Fruit fly (Drosophila melanogaster) whole organism, embryonic: ENCODE results near the gene Pex2.
A peak's percentile ranks its signal among the peaks of the same experiment; 100 is the strongest.

Experiments
- B-H2 ChIP-seq: fragments of 200-800 bp; sonication (Bioruptor generic); optimal IDR thresholded peaks from 2 replicates; lab custom pipeline; 2018; ENCODE audit warnings: missing biosample characterization, mild to moderate bottlenecking, missing genetic modification characterization
- BEAF-32 ChIP-seq: fragments of 200-800 bp; sonication (Bioruptor generic); optimal IDR thresholded peaks from 3 replicates; lab custom pipeline; 2017; ENCODE audit warnings: missing biosample characterization, missing genetic modification characterization, mild to moderate bottlenecking, moderate library complexity, missing genetic modification reagents
- CG10267 ChIP-seq: fragments of 200-800 bp; sonication (Bioruptor generic); optimal IDR thresholded peaks from 2 replicates; lab custom pipeline; 2018; ENCODE audit warnings: missing biosample characterization, mild to moderate bottlenecking, missing genetic modification characterization, moderate library complexity
- CG10366 ChIP-seq: fragments of 200-800 bp; sonication (Bioruptor generic); IDR thresholded peaks from 2 replicates; pipeline ENCODE4 v1.3.6; 2022; ENCODE audit warnings: missing biosample characterization, missing genetic modification characterization
- CG12659 ChIP-seq: fragments of 200-800 bp; sonication (Bioruptor generic); optimal IDR thresholded peaks from 3 replicates; lab custom pipeline; 2017; ENCODE audit warnings: mild to moderate bottlenecking, missing biosample characterization, missing genetic modification reagents, missing genetic modification characterization
- CG13624 ChIP-seq: fragments of 200-800 bp; sonication (Bioruptor generic); optimal IDR thresholded peaks from 2 replicates; lab custom pipeline; 2016; ENCODE audit warnings: missing biosample characterization, missing genetic modification characterization
- CG15601 ChIP-seq: fragments of 200-800 bp; sonication (Bioruptor generic); optimal IDR thresholded peaks from 3 replicates; lab custom pipeline; 2019; ENCODE audit warnings: missing biosample characterization, mild to moderate bottlenecking, missing genetic modification characterization, moderate library complexity
- CG1602 ChIP-seq: fragments of 200-800 bp; sonication (Bioruptor generic); optimal IDR thresholded peaks from 3 replicates; lab custom pipeline; 2016; ENCODE audit warnings: missing biosample characterization, missing genetic modification characterization
- CG1603 ChIP-seq: fragments of 200-800 bp; sonication (Bioruptor generic); optimal IDR thresholded peaks from 2 replicates; lab custom pipeline; 2019; ENCODE audit warnings: missing biosample characterization, mild to moderate bottlenecking, missing genetic modification characterization, moderate library complexity
- CG16815 ChIP-seq: fragments of 200-800 bp; sonication (Bioruptor generic); optimal IDR thresholded peaks from 3 replicates; lab custom pipeline; 2017; ENCODE audit warnings: missing biosample characterization, mild to moderate bottlenecking, missing genetic modification characterization
- CG2116 ChIP-seq: fragments of 200-800 bp; sonication (Bioruptor generic); optimal IDR thresholded peaks from 3 replicates; lab custom pipeline; 2018; ENCODE audit warnings: missing biosample characterization, mild to moderate bottlenecking, missing genetic modification characterization
- CG31441 ChIP-seq: fragments of 200-800 bp; sonication (Bioruptor generic); IDR thresholded peaks from 2 replicates; pipeline ENCODE4 v1.3.6; 2022; ENCODE audit warnings: missing biosample characterization, missing genetic modification characterization
- CG32767 ChIP-seq: fragments of 200-800 bp; sonication (Bioruptor generic); IDR thresholded peaks from 2 replicates; pipeline ENCODE4 v1.3.6; 2022; ENCODE audit warnings: missing biosample characterization, missing genetic modification characterization
- CG4707 ChIP-seq: fragments of 200-800 bp; sonication (Bioruptor generic); optimal IDR thresholded peaks from 2 replicates; lab custom pipeline; 2018; ENCODE audit warnings: missing biosample characterization, mild to moderate bottlenecking, missing genetic modification characterization, moderate library complexity
- CG6791 ChIP-seq: fragments of 200-800 bp; sonication (Bioruptor generic); IDR thresholded peaks from 3 replicates; pipeline ENCODE4 v1.3.6; 2022; ENCODE audit warnings: missing biosample characterization, missing genetic modification characterization; ENCODE audit not compliant: partially characterized antibody
- CG8290 ChIP-seq, 3 experiments: fragments of 200-800 bp; sonication (Bioruptor generic); optimal IDR thresholded peaks; 2 replicates each; lab custom pipeline; 2016 to 2019; ENCODE audit warnings: missing biosample characterization in 3 of 3, missing genetic modification characterization in 3 of 3, mild to moderate bottlenecking in 2 of 3, moderate library complexity in 1 of 3
- Dll ChIP-seq: fragments of 200-800 bp; sonication (Bioruptor generic); IDR thresholded peaks from 4 replicates; pipeline ENCODE4 v1.3.6; 2022; ENCODE audit warnings: missing biosample characterization, missing genetic modification characterization; ENCODE audit not compliant: partially characterized antibody
- Dp ChIP-seq: fragments of 200-800 bp; sonication (Bioruptor generic); optimal IDR thresholded peaks from 2 replicates; lab custom pipeline; 2018; ENCODE audit warnings: missing biosample characterization, mild to moderate bottlenecking, missing genetic modification characterization, moderate library complexity
- Drgx ChIP-seq: fragments of 200-800 bp; sonication (Bioruptor generic); IDR thresholded peaks from 2 replicates; pipeline ENCODE4 v1.3.6; 2022; ENCODE audit warnings: missing biosample characterization, missing genetic modification characterization
- E2f2 ChIP-seq: fragments of 200-800 bp; sonication (Bioruptor generic); IDR thresholded peaks from 2 replicates; pipeline ENCODE4 v1.3.6; 2022; ENCODE audit warnings: missing biosample characterization, missing genetic modification characterization
- GATAe ChIP-seq: fragments of 200-800 bp; sonication (Bioruptor generic); conservative IDR thresholded peaks from 2 replicates; pipeline ENCODE4 v1.3.6; 2022; ENCODE audit warnings: missing biosample characterization, missing genetic modification characterization
- HmgZ ChIP-seq: fragments of 200-800 bp; sonication (Bioruptor generic); optimal IDR thresholded peaks from 2 replicates; lab custom pipeline; 2018; ENCODE audit warnings: missing biosample characterization, mild to moderate bottlenecking, missing genetic modification characterization
- Hmr ChIP-seq: fragments of 200-800 bp; sonication (Bioruptor generic); optimal IDR thresholded peaks from 3 replicates; lab custom pipeline; 2017; ENCODE audit warnings: mild to moderate bottlenecking, missing biosample characterization, missing genetic modification reagents, missing genetic modification characterization
- Hr78 ChIP-seq, 2 experiments: fragments of 200-800 bp in 1 of 2; fragments of >200 bp in 1 of 2; sonication (Bioruptor generic) in 1 of 2; optimal IDR thresholded peaks; 2 replicates each; lab custom pipeline; 2017 to 2019; ENCODE audit warnings: missing biosample characterization in 2 of 2, missing genetic modification characterization in 2 of 2, mild to moderate bottlenecking in 1 of 2, moderate library complexity in 1 of 2
- MESR4 ChIP-seq: fragments of 200-800 bp; sonication (Bioruptor generic); optimal IDR thresholded peaks from 2 replicates; lab custom pipeline; 2018; ENCODE audit warnings: missing biosample characterization, mild to moderate bottlenecking, missing genetic modification characterization, moderate library complexity
- Myb ChIP-seq: fragments of 200-800 bp; sonication (Bioruptor generic); optimal IDR thresholded peaks from 2 replicates; lab custom pipeline; 2016; ENCODE audit warnings: missing biosample characterization, missing genetic modification characterization
- Nf-YC ChIP-seq: fragments of 200-800 bp; optimal IDR thresholded peaks from 3 replicates; lab custom pipeline; 2019; ENCODE audit warnings: missing biosample characterization, mild to moderate bottlenecking, missing genetic modification characterization, moderate library complexity
- PHDP ChIP-seq: fragments of 200-800 bp; sonication (Bioruptor generic); optimal IDR thresholded peaks from 3 replicates; lab custom pipeline; 2018; ENCODE audit warnings: missing biosample characterization, mild to moderate bottlenecking, missing genetic modification characterization, moderate library complexity
- Rfx ChIP-seq: fragments of 200-800 bp; sonication (Bioruptor generic); IDR thresholded peaks from 2 replicates; pipeline ENCODE4 v1.3.6; 2022; ENCODE audit warnings: missing biosample characterization, missing genetic modification characterization
- Sin3A ChIP-seq: fragments of >200 bp; optimal IDR thresholded peaks from 2 replicates; lab custom pipeline; 2018
- Sox100B ChIP-seq: fragments of 200-800 bp; sonication (Bioruptor generic); optimal IDR thresholded peaks from 3 replicates; lab custom pipeline; 2018; ENCODE audit warnings: missing biosample characterization, mild to moderate bottlenecking, missing genetic modification characterization
- YL-1 ChIP-seq: fragments of 200-800 bp; sonication (Bioruptor generic); optimal IDR thresholded peaks from 3 replicates; lab custom pipeline; 2017; ENCODE audit warnings: missing biosample characterization, mild to moderate bottlenecking, missing genetic modification characterization
- crc ChIP-seq: fragments of 200-800 bp; sonication (Bioruptor generic); optimal IDR thresholded peaks from 2 replicates; lab custom pipeline; 2016; ENCODE audit warnings: missing biosample characterization, missing genetic modification characterization
- crp ChIP-seq, 2 experiments: fragments of 200-800 bp; sonication (Bioruptor generic); optimal IDR thresholded peaks; 2 replicates in 1 of 2; 3 replicates in 1 of 2; lab custom pipeline; 2017; ENCODE audit warnings: missing biosample characterization in 2 of 2, missing genetic modification characterization in 2 of 2, mild to moderate bottlenecking in 1 of 2, moderate library complexity in 1 of 2
- ftz-f1 ChIP-seq: fragments of 200-800 bp; sonication (Bioruptor generic); optimal IDR thresholded peaks from 2 replicates; lab custom pipeline; 2016; ENCODE audit warnings: missing biosample characterization, missing genetic modification characterization
- gfzf ChIP-seq: fragments of 200-800 bp; sonication (Bioruptor generic); optimal IDR thresholded peaks from 2 replicates; lab custom pipeline; 2016; ENCODE audit warnings: missing biosample characterization, mild to moderate bottlenecking, missing genetic modification characterization, moderate library complexity
- gro ChIP-seq: fragments of 200-800 bp; sonication (Bioruptor generic); optimal IDR thresholded peaks from 2 replicates; lab custom pipeline; 2016; ENCODE audit warnings: missing biosample characterization, missing genetic modification characterization
- klu ChIP-seq: fragments of 200-800 bp; sonication (Bioruptor generic); IDR thresholded peaks from 2 replicates; pipeline ENCODE4 v1.3.6; 2022; ENCODE audit warnings: missing biosample characterization, missing genetic modification characterization
- pfk ChIP-seq: fragments of 200-800 bp; sonication (Bioruptor generic); optimal IDR thresholded peaks from 2 replicates; lab custom pipeline; 2018; ENCODE audit warnings: missing biosample characterization, mild to moderate bottlenecking, missing genetic modification characterization, moderate library complexity
- phol ChIP-seq: fragments of 200-800 bp; sonication (Bioruptor generic); optimal IDR thresholded peaks from 3 replicates; lab custom pipeline; 2018; ENCODE audit warnings: missing biosample characterization, mild to moderate bottlenecking, missing genetic modification characterization, moderate library complexity
- pzg ChIP-seq: fragments of 200-800 bp; sonication (Bioruptor generic); optimal IDR thresholded peaks from 3 replicates; lab custom pipeline; 2018; ENCODE audit warnings: missing biosample characterization, mild to moderate bottlenecking, missing genetic modification characterization, moderate library complexity
- sd ChIP-seq: fragments of 200-800 bp; sonication (Bioruptor generic); optimal IDR thresholded peaks from 3 replicates; lab custom pipeline; 2018; ENCODE audit warnings: missing biosample characterization, mild to moderate bottlenecking, missing genetic modification characterization, moderate library complexity
- sens ChIP-seq: fragments of 200-800 bp; sonication (Bioruptor generic); peaks from one replicate; lab custom pipeline; 2016; ENCODE audit warnings: missing biosample characterization, missing genetic modification characterization
- sima ChIP-seq: fragments of 200-800 bp; sonication (Bioruptor generic); optimal IDR thresholded peaks from 2 replicates; lab custom pipeline; 2016; ENCODE audit warnings: missing biosample characterization, missing genetic modification characterization
- sna ChIP-seq: fragments of 200-800 bp; sonication (Bioruptor generic); IDR thresholded peaks from 2 replicates; pipeline ENCODE4 v1.3.6; 2022; ENCODE audit warnings: missing biosample characterization, missing genetic modification characterization; ENCODE audit not compliant: partially characterized antibody
- sob ChIP-seq: fragments of 200-800 bp; sonication (Bioruptor generic); IDR thresholded peaks from 2 replicates; pipeline ENCODE4 v1.3.6; 2022; ENCODE audit warnings: missing biosample characterization, missing genetic modification characterization
- trem ChIP-seq: fragments of 200-800 bp; optimal IDR thresholded peaks from 3 replicates; lab custom pipeline; 2019; ENCODE audit warnings: missing biosample characterization, mild to moderate bottlenecking, missing genetic modification characterization, moderate library complexity
- unc-4 ChIP-seq: fragments of 200-800 bp; sonication (Bioruptor generic); IDR thresholded peaks from 2 replicates; pipeline ENCODE4 v1.3.6; 2022; ENCODE audit warnings: missing biosample characterization, missing genetic modification characterization; ENCODE audit not compliant: partially characterized antibody

Gene Pex2

DNA sequence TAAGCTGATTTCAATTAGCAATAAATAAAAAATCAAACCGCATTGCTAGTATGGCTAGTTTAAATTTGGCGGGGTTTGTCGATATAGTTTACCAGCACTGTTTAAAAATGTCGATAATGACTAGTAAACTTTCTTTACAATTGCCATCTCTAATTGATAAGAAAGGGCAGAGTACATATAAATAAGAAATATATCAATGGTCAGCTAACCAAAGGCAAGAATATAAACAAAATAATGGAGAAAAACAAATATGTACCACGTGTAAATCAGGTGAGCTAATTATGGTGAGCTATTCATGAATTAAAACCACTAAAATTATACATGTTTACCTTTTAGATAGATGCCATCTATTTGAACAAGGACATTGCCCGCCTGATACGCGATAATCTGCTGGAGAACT, at the start of gene Pex2 (continued):
- TF ChIP-seq crc (GFP tag; lab: Kevin White, UChicago) (peak; percentile 27), crp (GFP tag; optimal IDR thresholded peaks at IDR 0.05; lab: Kevin White, UChicago) (peak in 1 of 2 experiments; percentile 18), phol (tag; lab: Kevin White, UChicago) (peak; percentile 91), CG10267 (tag; lab: Kevin White, UChicago) (peak; percentile 96), unc-4 (0 out of 2 replicates have a peak, but pooled peaks have one; percentile 25), Dll (peak; percentile 48; the same call in 1 of the 4 replicates), sna (peak; percentile 34; the same call in 1 of the 2 replicates), CG6791 (0 out of 3 replicates have a peak, but pooled peaks have one; percentile 56), CG4707 (no peak), sens (GFP tag; lab: Kevin White, UChicago) (peak; percentile 78), CG15601 (tag; lab: Kevin White, UChicago) (peak; percentile 21), CG1602 (GFP tag; lab: Kevin White, UChicago) (no peak), gfzf (GFP tag; lab: Kevin White, UChicago) (peak; percentile 8), gro (GFP tag; lab: Kevin White, UChicago) (peak; percentile 55), Sox100B (GFP tag; lab: Kevin White, UChicago) (peak; percentile 5), CG8290 (GFP tag; optimal IDR thresholded peaks at IDR 0.05; lab: Kevin White, UChicago) (peak; percentile 2), CG8290 (tag; optimal IDR thresholded peaks at IDR 0.05; lab: Kevin White, UChicago) (no peak), Nf-YC (tag; lab: Kevin White, UChicago) (no peak), B-H2 (peak; percentile 71), ftz-f1 (no peak), CG16815 (GFP tag; lab: Kevin White, UChicago) (no peak), PHDP (peak; percentile 24), trem (tag; lab: Kevin White, UChicago) (peak; percentile 36), Dp (GFP tag; lab: Kevin White, UChicago) (peak; percentile 98), GATAe (GFP tag; lab: Robert Waterston, UW) (peak; percentile 63), sd (peak; percentile 16), Myb (GFP tag; lab: Kevin White, UChicago) (peak; percentile 27), CG10366 (GFP tag; lab: Robert Waterston, UW) (no peak), CG32767 (GFP tag; lab: Robert Waterston, UW) (0 out of 2 replicates have a peak, but pooled peaks have one; percentile 14), sima (no peak), HmgZ (peak; percentile 76), CG2116 (GFP tag; lab: Kevin White, UChicago) (peak; percentile 73), CG12659 (GFP tag; lab: Kevin White, UChicago) (peak; percentile 52), pzg (GFP tag; lab: Kevin White, UChicago) (peak; percentile 64), Hmr (peak; percentile 33), CG31441 (GFP tag; lab: Robert Waterston, UW) (no peak), Sin3A (lab: Kevin White, UChicago) (no peak), YL-1 (peak; percentile 9), Drgx (GFP tag; lab: Robert Waterston, UW) (0 out of 2 replicates have a peak, but pooled peaks have one; percentile 23), E2f2 (GFP tag; lab: Robert Waterston, UW) (peak; percentile 98), BEAF-32 (GFP tag; lab: Kevin White, UChicago) (peak; percentile 50), Hr78 (GFP tag; optimal IDR thresholded peaks at IDR 0.05; lab: Kevin White, UChicago) (peak in 1 of 2 experiments; percentile 60), CG1603 (tag; lab: Kevin White, UChicago) (peak; percentile 58), sob (GFP tag; lab: Robert Waterston, UW) (peak; percentile 8; the same call in 1 of the 2 replicates), Rfx (GFP tag; lab: Robert Waterston, UW) (peak; percentile 23; the same call in 1 of the 2 replicates), pfk (GFP tag; lab: Kevin White, UChicago) (no peak), klu (no peak), CG13624 (GFP tag; lab: Kevin White, UChicago) (peak; percentile 4), MESR4 (GFP tag; lab: Kevin White, UChicago) (peak; percentile 28)
